Worm (Caenorhabditis elegans) whole organism, young adult: Measurements from ENCODE around the gene B0507.7.

Experiments used
- B0019.2 ChIP-seq: fragments of 200-800 bp; sonication (Bioruptor generic); conservative IDR thresholded peaks from 2 replicates; pipeline ENCODE4 v1.3.6; 2022; ENCODE audit warnings: missing genetic modification reagents, missing genetic modification characterization, missing compliant biosample characterization
- B0035.1 ChIP-seq: sonication (generic microtip); optimal IDR thresholded peaks from 2 replicates; lab custom pipeline; 2016; ENCODE audit warnings: missing genetic modification characterization, mild to moderate bottlenecking, missing compliant biosample characterization, missing genotype, missing genetic modification reagents
- C17E4.6 ChIP-seq: fragments of 200-800 bp; sonication (Bioruptor generic); IDR thresholded peaks from 2 replicates; pipeline ENCODE4 v1.3.6; 2022; ENCODE audit warnings: missing genetic modification reagents, missing genetic modification characterization, missing compliant biosample characterization
- F23B12.7 ChIP-seq: sonication (generic microtip); optimal IDR thresholded peaks from 2 replicates; lab custom pipeline; 2017; ENCODE audit warnings: missing genetic modification characterization, mild to moderate bottlenecking, missing compliant biosample characterization, antibody characterized with exemption, moderate library complexity; ENCODE audit not compliant: insufficient read depth
- F49E8.2 ChIP-seq: sonication (generic microtip); optimal IDR thresholded peaks from 3 replicates; lab custom pipeline; 2017; ENCODE audit warnings: missing genetic modification characterization, mild to moderate bottlenecking, missing compliant biosample characterization, antibody characterized with exemption, moderate library complexity; ENCODE audit not compliant: insufficient read depth
- K11D2.4 ChIP-seq: fragments of 200-800 bp; sonication (Bioruptor generic); IDR thresholded peaks from 2 replicates; pipeline ENCODE4 v1.3.6; 2022; ENCODE audit warnings: missing genetic modification reagents, missing genetic modification characterization, missing compliant biosample characterization
- Y79H2A.3 ChIP-seq: fragments of 200-800 bp; sonication (Bioruptor generic); conservative IDR thresholded peaks from 2 replicates; pipeline ENCODE4 v1.3.6; 2022; ENCODE audit warnings: missing genetic modification reagents, missing genetic modification characterization, missing compliant biosample characterization
- akir-1 ChIP-seq: fragments of 200-800 bp; sonication (Bioruptor generic); optimal IDR thresholded peaks from 2 replicates; lab custom pipeline; 2018; ENCODE audit warnings: mild to moderate bottlenecking, missing genetic modification characterization, moderate library complexity, missing compliant biosample characterization
- aptf-3 ChIP-seq: fragments of 200-800 bp; sonication (Bioruptor generic); IDR thresholded peaks from 2 replicates; pipeline ENCODE4 v1.3.6; 2022; ENCODE audit warnings: missing genetic modification characterization, missing compliant biosample characterization
- athp-1 ChIP-seq: sonication (generic microtip); optimal IDR thresholded peaks from 2 replicates; lab custom pipeline; 2017; ENCODE audit warnings: mild to moderate bottlenecking, missing genetic modification characterization, missing compliant biosample characterization
- cebp-1 ChIP-seq, 2 experiments: fragments of 200-800 bp in 1 of 2; sonication (Bioruptor generic) in 1 of 2; sonication (generic microtip) in 1 of 2; IDR thresholded peaks in 1 of 2; optimal IDR thresholded peaks in 1 of 2; 2 replicates each; pipeline versions ENCODE4 v1.3.6 to Lab custom; 2017 to 2022; ENCODE audit warnings: missing compliant biosample characterization in 2 of 2, missing genetic modification characterization in 2 of 2, mild to moderate bottlenecking in 1 of 2, missing genetic modification reagents in 1 of 2, moderate library complexity in 1 of 2
- ceh-27 ChIP-seq: fragments of 200-800 bp; sonication (Bioruptor generic); optimal IDR thresholded peaks from 2 replicates; lab custom pipeline; 2018; ENCODE audit warnings: mild to moderate bottlenecking, missing genetic modification characterization, moderate library complexity, missing compliant biosample characterization
- ceh-40 ChIP-seq: fragments of 200-800 bp; sonication (Bioruptor generic); IDR thresholded peaks from 2 replicates; pipeline ENCODE4 v1.3.6; 2022; ENCODE audit warnings: missing genetic modification characterization, missing compliant biosample characterization
- ceh-79 ChIP-seq: sonication (generic microtip); optimal IDR thresholded peaks from 2 replicates; lab custom pipeline; 2017; ENCODE audit warnings: mild to moderate bottlenecking, missing genetic modification characterization, missing compliant biosample characterization
- ceh-91 ChIP-seq: fragments of 200-800 bp; sonication (Bioruptor generic); IDR thresholded peaks from 2 replicates; pipeline ENCODE4 v1.3.6; 2022; ENCODE audit warnings: missing genetic modification reagents, missing genetic modification characterization, missing compliant biosample characterization
- dox-1 ChIP-seq: fragments of 200-800 bp; sonication (Bioruptor generic); IDR thresholded peaks from 2 replicates; pipeline ENCODE4 v1.3.6; 2022; ENCODE audit warnings: missing genetic modification reagents, missing genetic modification characterization, missing compliant biosample characterization
- dpl-1 ChIP-seq: fragments of 150-350 bp; optimal IDR thresholded peaks from 2 replicates; lab custom pipeline; 2014; ENCODE audit warnings: missing biosample characterization, missing genetic modification reagents, missing genetic modification characterization
- efl-1 ChIP-seq: fragments of 150-350 bp; optimal IDR thresholded peaks from 2 replicates; lab custom pipeline; 2014; ENCODE audit warnings: missing biosample characterization, missing genetic modification reagents, missing genetic modification characterization
- egl-18 ChIP-seq: fragments of 200-800 bp; sonication (Bioruptor generic); IDR thresholded peaks from 2 replicates; pipeline ENCODE4 v1.3.6; 2022; ENCODE audit warnings: missing genetic modification reagents, missing genetic modification characterization, missing compliant biosample characterization
- gei-17 ChIP-seq: fragments of 200-800 bp; sonication (Bioruptor generic); optimal IDR thresholded peaks from 2 replicates; lab custom pipeline; 2018; ENCODE audit warnings: mild to moderate bottlenecking, missing genetic modification characterization, missing compliant biosample characterization
- hmg-1.2 ChIP-seq: fragments of 200-800 bp; sonication (Bioruptor generic); IDR thresholded peaks from 2 replicates; pipeline ENCODE4 v1.3.6; 2022; ENCODE audit warnings: missing genetic modification reagents, missing genetic modification characterization, missing compliant biosample characterization
- lin-26 ChIP-seq: fragments of 200-800 bp; sonication (Bioruptor generic); IDR thresholded peaks from 2 replicates; pipeline ENCODE4 v1.3.6; 2022; ENCODE audit warnings: missing genetic modification reagents, missing genetic modification characterization, missing compliant biosample characterization
- madf-10 ChIP-seq: sonication (generic microtip); optimal IDR thresholded peaks from 2 replicates; lab custom pipeline; 2016; ENCODE audit warnings: mild to moderate bottlenecking, missing genetic modification characterization, missing compliant biosample characterization
- madf-3 ChIP-seq: fragments of 200-800 bp; sonication (Bioruptor generic); IDR thresholded peaks from 2 replicates; pipeline ENCODE4 v1.3.6; 2022; ENCODE audit warnings: missing genetic modification reagents, missing genetic modification characterization, missing compliant biosample characterization
- madf-6 ChIP-seq: fragments of 200-800 bp; sonication (Bioruptor generic); IDR thresholded peaks from 2 replicates; pipeline ENCODE4 v1.3.6; 2022; ENCODE audit warnings: missing genetic modification reagents, missing genetic modification characterization, missing compliant biosample characterization
- nhr-120 ChIP-seq: fragments of 200-800 bp; sonication (Bioruptor generic); IDR thresholded peaks from 2 replicates; pipeline ENCODE4 v1.3.6; 2022; ENCODE audit warnings: missing genetic modification characterization, missing compliant biosample characterization
- nhr-179 ChIP-seq: sonication (generic microtip); optimal IDR thresholded peaks from 2 replicates; lab custom pipeline; 2016; ENCODE audit warnings: mild to moderate bottlenecking, missing genetic modification characterization, missing compliant biosample characterization
- nhr-80 ChIP-seq: sonication (generic microtip); optimal IDR thresholded peaks from 2 replicates; lab custom pipeline; 2016; ENCODE audit warnings: missing genetic modification characterization, missing compliant biosample characterization
- nhr-90 ChIP-seq: sonication (generic microtip); optimal IDR thresholded peaks from 2 replicates; lab custom pipeline; 2016; ENCODE audit warnings: missing genotype, mild to moderate bottlenecking, missing genetic modification characterization, missing compliant biosample characterization
- pbrm-1 ChIP-seq: fragments of 200-800 bp; sonication (Bioruptor generic); IDR thresholded peaks from 2 replicates; pipeline ENCODE4 v1.3.6; 2022; ENCODE audit warnings: missing genetic modification reagents, missing genetic modification characterization, missing compliant biosample characterization
- rpc-1 ChIP-seq, 2 experiments: fragments of 150-350 bp in 1 of 2; sonication (generic microtip) in 1 of 2; optimal IDR thresholded peaks; 2 replicates each; lab custom pipeline; 2014 to 2018; ENCODE audit warnings: missing biosample characterization in 1 of 2, missing genetic modification characterization in 1 of 2, missing genetic modification reagents in 1 of 2, missing genotype in 1 of 2
- snpc-1.3 ChIP-seq: sonication (generic microtip); optimal IDR thresholded peaks from 2 replicates; lab custom pipeline; 2017; ENCODE audit warnings: missing genetic modification characterization, mild to moderate bottlenecking, missing compliant biosample characterization, antibody characterized with exemption, moderate library complexity, missing genotype, missing genetic modification reagents; ENCODE audit not compliant: insufficient read depth
- tbp1 ChIP-seq: fragments of 200-800 bp; sonication (Bioruptor generic); optimal IDR thresholded peaks from 2 replicates; lab custom pipeline; 2018; ENCODE audit warnings: mild to moderate bottlenecking, missing genetic modification characterization, missing compliant biosample characterization
- unc-62 ChIP-seq: fragments of 150-350 bp; optimal IDR thresholded peaks from 2 replicates; lab custom pipeline; 2014; ENCODE audit warnings: missing biosample characterization, missing genetic modification reagents, missing genetic modification characterization
- xnd-1 ChIP-seq: sonication (generic microtip); optimal IDR thresholded peaks from 2 replicates; lab custom pipeline; 2016; ENCODE audit warnings: missing genotype, missing genetic modification reagents, missing genetic modification characterization, missing compliant biosample characterization
- zfh-2 ChIP-seq: fragments of 200-800 bp; sonication (Bioruptor generic); conservative IDR thresholded peaks from 2 replicates; pipeline ENCODE4 v1.3.6; 2022; ENCODE audit warnings: missing genetic modification reagents, missing genetic modification characterization, missing compliant biosample characterization
- ztf-22 ChIP-seq: fragments of 200-800 bp; sonication (Bioruptor generic); optimal IDR thresholded peaks from 2 replicates; lab custom pipeline; 2018; ENCODE audit warnings: mild to moderate bottlenecking, missing genetic modification characterization, moderate library complexity, missing compliant biosample characterization

Gene B0507.7

ce11 chrV:8785526-8785925 is 27.0 kb upstream of the B0507.7 start (continued):
- TF ChIP-seq cebp-1 (GFP tag; IDR thresholded peaks at IDR 0.05; lab: Robert Waterston, UW) (no peak), cebp-1 (tag; optimal IDR thresholded peaks at IDR 0.05; lab: Kevin White, UChicago) (peak; percentile 61), egl-18 (GFP tag; lab: Robert Waterston, UW) (no peak), nhr-90 (tag; lab: Kevin White, UChicago) (no peak), lin-26 (GFP tag; lab: Robert Waterston, UW) (peak; percentile 39; the same call in 1 of the 2 replicates)

ce11 chrV:8784485-8784884 is 26.0 kb upstream of the B0507.7 start:
- TF ChIP-seq dox-1: no peak
- TF ChIP-seq snpc-1.3 (tag; lab: Kevin White, UChicago): no peak
- TF ChIP-seq akir-1 (GFP tag; lab: Kevin White, UChicago): no peak
- peak; percentile 11 for TF ChIP-seq nhr-80 (tag; lab: Kevin White, UChicago)
- no peak for TF ChIP-seq madf-3 (GFP tag; lab: Robert Waterston, UW)
- peak; percentile 73 for TF ChIP-seq zfh-2

ce11 chrV:8782112-8782511 is 23.6 kb upstream of the B0507.7 start:
- TF ChIP-seq nhr-179 (tag; lab: Kevin White, UChicago): no peak
- TF ChIP-seq xnd-1: no peak
- no peak for TF ChIP-seq K11D2.4
- TF ChIP-seq C17E4.6: no peak
- no peak; the same call in 1 of the 2 replicates for TF ChIP-seq hmg-1.2 (GFP tag; lab: Robert Waterston, UW)
- peak; percentile 8 for TF ChIP-seq ceh-27 (GFP tag; lab: Kevin White, UChicago)

- no peak for TF ChIP-seq Y79H2A.3 (GFP tag; lab: Robert Waterston, UW)
- TF ChIP-seq nhr-80 (tag; lab: Kevin White, UChicago): peak; percentile 33
Measured at ce11 chrV:8781164-8781563, 22.6 kb upstream of the B0507.7 start.

- TF ChIP-seq F23B12.7: no peak
- TF ChIP-seq pbrm-1 (GFP tag; lab: Robert Waterston, UW): no peak
- TF ChIP-seq gei-17 (GFP tag; lab: Kevin White, UChicago): no peak
- TF ChIP-seq ztf-22 (GFP tag; lab: Kevin White, UChicago): no peak
- TF ChIP-seq nhr-120 (GFP tag; lab: Robert Waterston, UW): no peak
- TF ChIP-seq ceh-79: no peak
- no peak for TF ChIP-seq aptf-3 (GFP tag; lab: Robert Waterston, UW)
- TF ChIP-seq madf-10 (tag; lab: Kevin White, UChicago): no peak
Measured at ce11 chrV:8776270-8776669, 17.8 kb upstream of the B0507.7 start, which contains the start of gene B0507.1. TSS of gene B0507.1 (plus strand) at chrV:8776570.

ce11 chrV:8773826-8774382 is 15.4 kb upstream of the B0507.7 start, which contains the start of gene B0507.2:
TSS of gene B0507.2 (plus strand) at chrV:8774332.
- TF ChIP-seq gei-17 (GFP tag; lab: Kevin White, UChicago) (no peak), ceh-27 (GFP tag; lab: Kevin White, UChicago) (peak; percentile 53), ceh-91 (GFP tag; lab: Robert Waterston, UW) (no peak), cebp-1 (GFP tag; IDR thresholded peaks at IDR 0.05; lab: Robert Waterston, UW) (no peak), cebp-1 (tag; optimal IDR thresholded peaks at IDR 0.05; lab: Kevin White, UChicago) (peak; percentile 76), nhr-80 (tag; lab: Kevin White, UChicago) (peak; percentile 36)

ce11 chrV:8771599-8771998 is 13.1 kb upstream of the B0507.7 start, which contains the start of gene srx-115:
TSS of gene srx-115 (plus strand) at chrV:8771899.
- TF ChIP-seq unc-62 (GFP tag; lab: Kevin White, UChicago): no peak
- TF ChIP-seq dpl-1 (GFP tag; lab: Kevin White, UChicago): no peak
- no peak for TF ChIP-seq ceh-40
- TF ChIP-seq B0035.1 (tag; lab: Kevin White, UChicago): no peak
- TF ChIP-seq rpc-1 (optimal IDR thresholded peaks at IDR 0.05; lab: Kevin White, UChicago): no peak
- TF ChIP-seq rpc-1 (tag; optimal IDR thresholded peaks at IDR 0.05; lab: Kevin White, UChicago): no peak
- no peak for TF ChIP-seq madf-6 (GFP tag; lab: Robert Waterston, UW)
- TF ChIP-seq tbp1: no peak
- TF ChIP-seq efl-1 (GFP tag; lab: Kevin White, UChicago): no peak
- no peak for TF ChIP-seq B0019.2 (GFP tag; lab: Robert Waterston, UW)
- TF ChIP-seq F49E8.2 (tag; lab: Kevin White, UChicago): no peak
- no peak for TF ChIP-seq athp-1 (tag; lab: Kevin White, UChicago)
